Fruit fly (Drosophila melanogaster): ENCODE data around the gene CG13405.

Gene CG13405

dm6 chr3L:95425-96139 is 20.4 kb upstream of the CG13405 start:
- TF ChIP-seq CG11617 (GFP tag; optimal IDR thresholded peaks at IDR 0.05) (no peak), bab1 (GFP tag; optimal IDR thresholded peaks at IDR 0.05) (no peak), cic (GFP tag; optimal IDR thresholded peaks at IDR 0.05) (peak; percentile 45), Crg-1 (GFP tag; optimal IDR thresholded peaks at IDR 0.05) (peak; percentile 10), toe (GFP tag; optimal IDR thresholded peaks at IDR 0.05) (no peak)

dm6 chr3L:94866-95265 is 19.7 kb upstream of the CG13405 start:
- TF ChIP-seq CG14711 (tag; optimal IDR thresholded peaks at IDR 0.05) (peak; percentile 8), tj (GFP tag; optimal IDR thresholded peaks at IDR 0.05) (peak; percentile 95), kay (GFP tag; ENCODE audit: borderline replicate concordance) (peak; percentile 48), ovo (GFP tag; optimal IDR thresholded peaks at IDR 0.05) (no peak)

- no peak for TF ChIP-seq CG33017 (tag; optimal IDR thresholded peaks at IDR 0.05)
- TF ChIP-seq CG12768 (GFP tag; optimal IDR thresholded peaks at IDR 0.05) = no peak
- TF ChIP-seq kay (GFP tag; ENCODE audit: borderline replicate concordance) = no peak
- no peak for TF ChIP-seq tj (GFP tag; optimal IDR thresholded peaks at IDR 0.05)
- TF ChIP-seq CG14711 (tag; optimal IDR thresholded peaks at IDR 0.05) = peak; percentile 40
- TF ChIP-seq CG7101 (tag; optimal IDR thresholded peaks at IDR 0.05) = no peak
- TF ChIP-seq CG11617 (GFP tag; optimal IDR thresholded peaks at IDR 0.05) = no peak
- TF ChIP-seq Hr96 (GFP tag; optimal IDR thresholded peaks at IDR 0.05) = no peak
- peak; percentile 77 for TF ChIP-seq bab1 (GFP tag; optimal IDR thresholded peaks at IDR 0.05)
- TF ChIP-seq cnc (optimal IDR thresholded peaks at IDR 0.05) = no peak
- no peak for TF ChIP-seq CG1620 (GFP tag; optimal IDR thresholded peaks at IDR 0.05)
- TF ChIP-seq Clk (GFP tag; optimal IDR thresholded peaks at IDR 0.05) = no peak
- no peak for TF ChIP-seq pad (GFP tag; optimal IDR thresholded peaks at IDR 0.05)
These were observed 18.9 kb upstream of the CG13405 start for dm6 chr3L:94062-94461.

- no peak for TF ChIP-seq ovo (GFP tag; optimal IDR thresholded peaks at IDR 0.05)
- peak; percentile 99 for TF ChIP-seq tj (GFP tag; optimal IDR thresholded peaks at IDR 0.05)
- no peak for TF ChIP-seq Clk (GFP tag; optimal IDR thresholded peaks at IDR 0.05)
These were observed 18.4 kb upstream of the CG13405 start for dm6 chr3L:93562-93961.

- TF ChIP-seq Mnt (GFP tag; optimal IDR thresholded peaks at IDR 0.05) = peak; percentile 3
- peak; percentile 81 for TF ChIP-seq tj (GFP tag; optimal IDR thresholded peaks at IDR 0.05)
- peak; percentile 75 for TF ChIP-seq cic (GFP tag; optimal IDR thresholded peaks at IDR 0.05)
- no peak for TF ChIP-seq Crg-1 (GFP tag; optimal IDR thresholded peaks at IDR 0.05)
These were observed 16.8 kb upstream of the CG13405 start for dm6 chr3L:91933-92332.

dm6 chr3L:90885-91284 is 15.8 kb upstream of the CG13405 start:
- no peak for TF ChIP-seq CG7045 (GFP tag; optimal IDR thresholded peaks at IDR 0.05)
- TF ChIP-seq pad (GFP tag; optimal IDR thresholded peaks at IDR 0.05) = peak; percentile 1
- TF ChIP-seq tj (GFP tag; optimal IDR thresholded peaks at IDR 0.05) = no peak
- TF ChIP-seq ovo (GFP tag; optimal IDR thresholded peaks at IDR 0.05) = no peak
- TF ChIP-seq kay (GFP tag; ENCODE audit: borderline replicate concordance) = no peak

dm6 chr3L:86937-87336 is 11.8 kb upstream of the CG13405 start:
- no peak for TF ChIP-seq ovo (GFP tag; optimal IDR thresholded peaks at IDR 0.05)
- TF ChIP-seq CG11617 (GFP tag; optimal IDR thresholded peaks at IDR 0.05) = no peak
- no peak for TF ChIP-seq CG14711 (tag; optimal IDR thresholded peaks at IDR 0.05)
- no peak for TF ChIP-seq Crg-1 (GFP tag; optimal IDR thresholded peaks at IDR 0.05)
- TF ChIP-seq Hr96 (GFP tag; optimal IDR thresholded peaks at IDR 0.05) = no peak
- no peak for TF ChIP-seq CG5204 (GFP tag; optimal IDR thresholded peaks at IDR 0.05)
- TF ChIP-seq bab1 (GFP tag; optimal IDR thresholded peaks at IDR 0.05) = no peak
- TF ChIP-seq CG7101 (tag; optimal IDR thresholded peaks at IDR 0.05) = no peak
- no peak for TF ChIP-seq Mnt (GFP tag; optimal IDR thresholded peaks at IDR 0.05)
- no peak for TF ChIP-seq toe (GFP tag; optimal IDR thresholded peaks at IDR 0.05)
- no peak for TF ChIP-seq CG33017 (tag; optimal IDR thresholded peaks at IDR 0.05)

dm6 chr3L:85204-85811 is 10.2 kb upstream of the CG13405 start:
- TF ChIP-seq CG7101 (tag; optimal IDR thresholded peaks at IDR 0.05) (peak; percentile 45), cnc (optimal IDR thresholded peaks at IDR 0.05) (no peak), CG11617 (GFP tag; optimal IDR thresholded peaks at IDR 0.05) (peak; percentile 60), bab1 (GFP tag; optimal IDR thresholded peaks at IDR 0.05) (no peak), Crg-1 (GFP tag; optimal IDR thresholded peaks at IDR 0.05) (peak; percentile 76), pad (GFP tag; optimal IDR thresholded peaks at IDR 0.05) (peak; percentile 52), Hr96 (GFP tag; optimal IDR thresholded peaks at IDR 0.05) (peak; percentile 3), CG33017 (tag; optimal IDR thresholded peaks at IDR 0.05) (peak; percentile 36), tj (GFP tag; optimal IDR thresholded peaks at IDR 0.05) (peak; percentile 1), Mnt (GFP tag; optimal IDR thresholded peaks at IDR 0.05) (no peak), CG1620 (GFP tag; optimal IDR thresholded peaks at IDR 0.05) (peak; percentile 31), kay (GFP tag; ENCODE audit: borderline replicate concordance) (peak; percentile 72), CG7045 (GFP tag; optimal IDR thresholded peaks at IDR 0.05) (peak; percentile 51), cic (GFP tag; optimal IDR thresholded peaks at IDR 0.05) (peak; percentile 89), CG14711 (tag; optimal IDR thresholded peaks at IDR 0.05) (peak; percentile 55), CG12768 (GFP tag; optimal IDR thresholded peaks at IDR 0.05) (peak; percentile 79), ovo (GFP tag; optimal IDR thresholded peaks at IDR 0.05) (peak; percentile 85), Clk (GFP tag; optimal IDR thresholded peaks at IDR 0.05) (no peak), toe (GFP tag; optimal IDR thresholded peaks at IDR 0.05) (peak; percentile 4), CG5204 (GFP tag; optimal IDR thresholded peaks at IDR 0.05) (no peak)
